Worm (Caenorhabditis elegans): ENCODE measurements around the gene str-32.

- no peak for TF ChIP-seq nhr-76 (tag; optimal IDR thresholded peaks at IDR 0.05)
- no peak for TF ChIP-seq R02D3.7 (tag; optimal IDR thresholded peaks at IDR 0.05)
- no peak for TF ChIP-seq snpc-4 (tag; optimal IDR thresholded peaks at IDR 0.05)
- no peak for TF ChIP-seq zag-1 (tag; optimal IDR thresholded peaks at IDR 0.05)
- no peak for TF ChIP-seq fkh-10 (GFP tag; optimal IDR thresholded peaks at IDR 0.05)
Observed at ce11 chrV:4881377-4881776, at the start of gene str-32.
